Fruit fly (Drosophila melanogaster) whole organism, embryonic: Measurements from ENCODE around the gene CG7810.

Experiments
- Aef1 ChIP-seq: fragments of 200-800 bp; sonication (Bioruptor generic); IDR thresholded peaks from 3 replicates; pipeline ENCODE4 v1.3.6; 2022; ENCODE audit warnings: missing biosample characterization, missing genetic modification characterization
- Blimp-1 ChIP-seq: fragments of 200-800 bp; sonication (Bioruptor generic); optimal IDR thresholded peaks from 3 replicates; lab custom pipeline; 2018; ENCODE audit warnings: missing biosample characterization, missing genetic modification characterization, mild to moderate bottlenecking, moderate library complexity, missing genetic modification reagents
- Bteb2 ChIP-seq: fragments of 200-800 bp; sonication (Bioruptor generic); optimal IDR thresholded peaks from 2 replicates; lab custom pipeline; 2016; ENCODE audit warnings: missing biosample characterization, missing genetic modification characterization
- C15 ChIP-seq: fragments of 200-800 bp; sonication (Bioruptor generic); IDR thresholded peaks from 3 replicates; pipeline ENCODE4 v1.3.6; 2022; ENCODE audit warnings: missing biosample characterization, missing genetic modification characterization
- CG10267 ChIP-seq: fragments of 200-800 bp; sonication (Bioruptor generic); optimal IDR thresholded peaks from 2 replicates; lab custom pipeline; 2018; ENCODE audit warnings: missing biosample characterization, mild to moderate bottlenecking, missing genetic modification characterization, moderate library complexity
- CG10274 ChIP-seq: fragments of 200-800 bp; sonication (Bioruptor generic); optimal IDR thresholded peaks from 3 replicates; lab custom pipeline; 2017; ENCODE audit warnings: missing biosample characterization, mild to moderate bottlenecking, missing genetic modification characterization
- CG10431 ChIP-seq: fragments of 200-800 bp; sonication (Bioruptor generic); optimal IDR thresholded peaks from 3 replicates; lab custom pipeline; 2018; ENCODE audit warnings: missing biosample characterization, mild to moderate bottlenecking, missing genetic modification characterization
- CG10462 ChIP-seq: fragments of 200-800 bp; sonication (Bioruptor generic); optimal IDR thresholded peaks from 2 replicates; lab custom pipeline; 2016; ENCODE audit warnings: missing biosample characterization, missing genetic modification characterization
- CG12391 ChIP-seq: fragments of 200-800 bp; sonication (Bioruptor generic); optimal IDR thresholded peaks from 3 replicates; lab custom pipeline; 2018; ENCODE audit warnings: missing biosample characterization, mild to moderate bottlenecking, missing genetic modification characterization, moderate library complexity
- CG15011 ChIP-seq: fragments of 200-800 bp; sonication (Bioruptor generic); optimal IDR thresholded peaks from 3 replicates; lab custom pipeline; 2018; ENCODE audit warnings: missing biosample characterization, mild to moderate bottlenecking, missing genetic modification characterization
- CG16815 ChIP-seq: fragments of 200-800 bp; sonication (Bioruptor generic); optimal IDR thresholded peaks from 3 replicates; lab custom pipeline; 2017; ENCODE audit warnings: missing biosample characterization, mild to moderate bottlenecking, missing genetic modification characterization
- CG16863 ChIP-seq: fragments of 200-800 bp; sonication (Bioruptor generic); optimal IDR thresholded peaks from 3 replicates; lab custom pipeline; 2016; ENCODE audit warnings: missing biosample characterization, missing genetic modification characterization
- CG18011 ChIP-seq: fragments of 200-800 bp; sonication (Bioruptor generic); optimal IDR thresholded peaks from 2 replicates; lab custom pipeline; 2017; ENCODE audit warnings: missing biosample characterization, missing genetic modification characterization, mild to moderate bottlenecking, moderate library complexity, missing genotype
- CG18619 ChIP-seq: fragments of 200-800 bp; sonication (Bioruptor generic); optimal IDR thresholded peaks from 3 replicates; lab custom pipeline; 2017; ENCODE audit warnings: missing biosample characterization, mild to moderate bottlenecking, missing genetic modification characterization
- CG2202 ChIP-seq: fragments of 200-800 bp; sonication (Bioruptor generic); optimal IDR thresholded peaks from 2 replicates; lab custom pipeline; 2018; ENCODE audit warnings: missing biosample characterization, mild to moderate bottlenecking, missing genetic modification characterization
- CG31224 ChIP-seq: fragments of 200-800 bp; sonication (Bioruptor generic); IDR thresholded peaks from 2 replicates; pipeline ENCODE4 v1.3.6; 2022; ENCODE audit warnings: missing biosample characterization, missing genetic modification characterization
- CG31365 ChIP-seq: fragments of 200-800 bp; sonication (Bioruptor generic); optimal IDR thresholded peaks from 2 replicates; lab custom pipeline; 2018; ENCODE audit warnings: missing biosample characterization, mild to moderate bottlenecking, missing genetic modification characterization
- CG3281 ChIP-seq: fragments of 200-800 bp; sonication (Bioruptor generic); optimal IDR thresholded peaks from 3 replicates; lab custom pipeline; 2017; ENCODE audit warnings: missing biosample characterization, mild to moderate bottlenecking, missing genetic modification characterization
- CG3838 ChIP-seq: fragments of 200-800 bp; sonication (Bioruptor generic); optimal IDR thresholded peaks from 3 replicates; lab custom pipeline; 2016; ENCODE audit warnings: missing biosample characterization, missing genetic modification characterization
- CG9817 ChIP-seq: fragments of 200-800 bp; sonication (Bioruptor generic); optimal IDR thresholded peaks from 2 replicates; lab custom pipeline; 2018; ENCODE audit warnings: missing biosample characterization, mild to moderate bottlenecking, missing genetic modification characterization, moderate library complexity
- ERR ChIP-seq: fragments of 200-800 bp; sonication (Bioruptor generic); optimal IDR thresholded peaks from 2 replicates; lab custom pipeline; 2016; ENCODE audit warnings: missing biosample characterization, missing genetic modification characterization
- Eip74EF ChIP-seq, 2 experiments: fragments of 200-800 bp in 1 of 2; fragments of >200 bp in 1 of 2; sonication (Bioruptor generic) in 1 of 2; optimal IDR thresholded peaks; 2 replicates each; lab custom pipeline; 2017 to 2019; ENCODE audit warnings: missing biosample characterization in 2 of 2, missing genetic modification characterization in 2 of 2, mild to moderate bottlenecking in 1 of 2, moderate library complexity in 1 of 2
- HLH3B ChIP-seq: fragments of 200-800 bp; sonication (Bioruptor generic); IDR thresholded peaks from 2 replicates; pipeline ENCODE4 v1.3.6; 2022; ENCODE audit warnings: missing biosample characterization, missing genetic modification characterization
- Lim3 ChIP-seq: fragments of 200-800 bp; sonication (Bioruptor generic); IDR thresholded peaks from 2 replicates; pipeline ENCODE4 v1.3.6; 2022; ENCODE audit warnings: missing biosample characterization, missing genetic modification characterization
- Oaz ChIP-seq: fragments of 200-800 bp; sonication (Bioruptor generic); IDR thresholded peaks from 2 replicates; pipeline ENCODE4 v1.3.6; 2022; ENCODE audit warnings: missing biosample characterization, missing genetic modification characterization
- Optix ChIP-seq: fragments of 200-800 bp; sonication (Bioruptor generic); IDR thresholded peaks from 3 replicates; pipeline ENCODE4 v1.3.6; 2022; ENCODE audit warnings: missing biosample characterization, missing genetic modification characterization
- Ptx1 ChIP-seq: fragments of 200-800 bp; sonication (Bioruptor generic); IDR thresholded peaks from 2 replicates; pipeline ENCODE4 v1.3.6; 2022; ENCODE audit warnings: missing biosample characterization, missing genetic modification characterization
- TFAM ChIP-seq: fragments of 200-800 bp; sonication (Bioruptor generic); optimal IDR thresholded peaks from 2 replicates; lab custom pipeline; 2017; ENCODE audit warnings: missing biosample characterization, missing genetic modification characterization, inconsistent platforms
- caup ChIP-seq: fragments of 200-800 bp; sonication (Bioruptor generic); optimal IDR thresholded peaks from 3 replicates; lab custom pipeline; 2017; ENCODE audit warnings: missing biosample characterization, mild to moderate bottlenecking, missing genetic modification characterization, moderate library complexity; ENCODE audit not compliant: severe bottlenecking
- ems ChIP-seq: fragments of 200-800 bp; sonication (Bioruptor generic); optimal IDR thresholded peaks from 3 replicates; lab custom pipeline; 2016; ENCODE audit warnings: missing biosample characterization, missing genetic modification characterization
- exex ChIP-seq: fragments of 200-800 bp; sonication (Bioruptor generic); optimal IDR thresholded peaks from 4 replicates; lab custom pipeline; 2018; ENCODE audit warnings: missing biosample characterization, mild to moderate bottlenecking, missing genetic modification characterization, moderate library complexity
- gfzf ChIP-seq: fragments of 200-800 bp; sonication (Bioruptor generic); optimal IDR thresholded peaks from 2 replicates; lab custom pipeline; 2016; ENCODE audit warnings: missing biosample characterization, mild to moderate bottlenecking, missing genetic modification characterization, moderate library complexity
- gro ChIP-seq: fragments of 200-800 bp; sonication (Bioruptor generic); optimal IDR thresholded peaks from 2 replicates; lab custom pipeline; 2016; ENCODE audit warnings: missing biosample characterization, missing genetic modification characterization
- gsb-n ChIP-seq: fragments of 200-800 bp; sonication (Bioruptor generic); optimal IDR thresholded peaks from 3 replicates; lab custom pipeline; 2018; ENCODE audit warnings: missing biosample characterization, mild to moderate bottlenecking, missing genetic modification characterization
- ken ChIP-seq: fragments of 200-800 bp; sonication (Bioruptor generic); IDR thresholded peaks from 3 replicates; pipeline ENCODE4 v1.3.6; 2022; ENCODE audit warnings: missing biosample characterization, missing genetic modification characterization
- knrl ChIP-seq: fragments of 200-800 bp; sonication (Bioruptor generic); IDR thresholded peaks from 3 replicates; pipeline ENCODE4 v1.3.6; 2022; ENCODE audit warnings: missing biosample characterization, missing genetic modification characterization; ENCODE audit not compliant: partially characterized antibody
- lilli ChIP-seq: fragments of 200-800 bp; sonication (Bioruptor generic); optimal IDR thresholded peaks from 3 replicates; lab custom pipeline; 2016; ENCODE audit warnings: missing biosample characterization, missing genetic modification characterization
- pan ChIP-seq, 4 experiments: fragments of >200 bp in 3 of 4; fragments of 200-800 bp in 1 of 4; sonication (Bioruptor generic) in 1 of 4; optimal IDR thresholded peaks in 3 of 4; IDR thresholded peaks in 1 of 4; 2 replicates each; pipeline versions ENCODE4 v1.3.6 to Lab custom; 2017 to 2022; ENCODE audit warnings: missing biosample characterization in 2 of 4, missing genetic modification characterization in 2 of 4, mixed read lengths in 1 of 4
- peb ChIP-seq: fragments of 200-800 bp; sonication (Bioruptor generic); IDR thresholded peaks from 2 replicates; pipeline ENCODE4 v1.3.6; 2022; ENCODE audit warnings: missing biosample characterization, missing genetic modification characterization
- pros ChIP-seq: fragments of 200-800 bp; sonication (Bioruptor generic); optimal IDR thresholded peaks from 3 replicates; lab custom pipeline; 2019; ENCODE audit warnings: missing biosample characterization, mild to moderate bottlenecking, missing genetic modification characterization, moderate library complexity
- psq ChIP-seq: fragments of 200-800 bp; sonication (Bioruptor generic); optimal IDR thresholded peaks from 2 replicates; lab custom pipeline; 2017; ENCODE audit warnings: missing biosample characterization, missing genetic modification characterization
- pum ChIP-seq: fragments of 200-800 bp; sonication (Bioruptor generic); optimal IDR thresholded peaks from 2 replicates; lab custom pipeline; 2016; ENCODE audit warnings: missing biosample characterization, missing genetic modification characterization
- repo ChIP-seq: fragments of 200-800 bp; sonication (Bioruptor generic); optimal IDR thresholded peaks from 2 replicates; lab custom pipeline; 2016; ENCODE audit warnings: missing biosample characterization, missing genetic modification characterization
- scrt ChIP-seq: fragments of 200-800 bp; sonication (Bioruptor generic); optimal IDR thresholded peaks from 2 replicates; lab custom pipeline; 2018; ENCODE audit warnings: missing biosample characterization, mild to moderate bottlenecking, missing genetic modification characterization, moderate library complexity
- tin ChIP-seq: fragments of 200-800 bp; sonication (Bioruptor generic); optimal IDR thresholded peaks from 3 replicates; lab custom pipeline; 2016; ENCODE audit warnings: missing biosample characterization, missing genetic modification characterization
- tio ChIP-seq: fragments of 200-800 bp; sonication (Bioruptor generic); optimal IDR thresholded peaks from 2 replicates; lab custom pipeline; 2017; ENCODE audit warnings: missing biosample characterization, missing genetic modification characterization, inconsistent platforms
- toy ChIP-seq: fragments of 200-800 bp; sonication (Bioruptor generic); IDR thresholded peaks from 2 replicates; pipeline ENCODE4 v1.3.6; 2022; ENCODE audit warnings: missing biosample characterization, missing genetic modification characterization
- tup ChIP-seq: fragments of 200-800 bp; sonication (Bioruptor generic); optimal IDR thresholded peaks from 2 replicates; lab custom pipeline; 2016; ENCODE audit warnings: missing biosample characterization, mild to moderate bottlenecking, missing genetic modification characterization, moderate library complexity

Gene CG7810

DNA sequence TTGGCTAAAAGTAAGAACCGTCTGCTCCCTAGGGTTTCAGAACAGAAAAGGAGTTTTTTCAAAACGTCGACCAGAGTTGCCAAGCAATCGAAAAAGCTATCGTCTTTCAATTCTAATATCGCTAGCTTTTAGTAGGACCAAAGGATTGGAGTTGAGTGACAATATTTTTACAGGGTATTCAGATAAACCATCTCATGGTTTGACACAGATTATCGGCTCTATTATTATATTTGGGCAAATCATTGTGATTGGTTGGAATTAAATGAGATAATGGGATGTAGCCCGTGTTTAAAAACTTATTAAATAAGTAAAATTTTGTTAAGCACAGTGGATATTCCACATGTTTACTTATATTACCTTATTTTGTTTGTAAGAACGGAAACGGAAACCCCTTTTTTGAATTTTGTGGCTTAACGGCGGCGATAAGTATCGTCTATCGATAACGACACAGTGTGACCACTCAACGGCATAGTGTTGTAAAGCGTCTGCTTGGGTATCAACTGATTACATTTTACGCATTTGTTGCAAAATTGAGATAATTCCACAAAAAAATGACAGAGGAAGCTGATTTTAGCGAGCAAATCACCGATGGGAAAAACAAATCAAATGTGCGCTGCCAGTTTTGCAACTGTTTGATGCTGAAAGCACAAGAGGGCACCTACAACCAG lies 9.0 kb upstream of the CG7810 start, which contains the start of the genes mtsh and strat (continued):
- TF ChIP-seq pan (optimal IDR thresholded peaks at IDR 0.05; lab: Kevin White, UChicago) (no peak), pan (GFP tag; optimal IDR thresholded peaks at IDR 0.05 in 1 of 2, IDR thresholded peaks at IDR 0.05 in 1 of 2) (peak in 1 of 2 experiments; percentile 58), peb (GFP tag; lab: Robert Waterston, UW) (peak; percentile 31; the same call in 1 of the 2 replicates), Eip74EF (GFP tag; optimal IDR thresholded peaks at IDR 0.05; lab: Kevin White, UChicago) (peak in 1 of 2 experiments; percentile 1), Lim3 (GFP tag; lab: Robert Waterston, UW) (no peak), CG2202 (tag; lab: Kevin White, UChicago) (no peak), CG10431 (GFP tag; lab: Kevin White, UChicago) (no peak), C15 (no peak), repo (GFP tag; lab: Kevin White, UChicago) (peak; percentile 19), lilli (GFP tag; lab: Kevin White, UChicago) (peak; percentile 58), gsb-n (tag; lab: Kevin White, UChicago) (peak; percentile 23), tio (no peak), toy (no peak), Ptx1 (GFP tag; lab: Robert Waterston, UW) (no peak; the same call in 1 of the 2 replicates), ken (peak; percentile 58; the same call in 1 of the 3 replicates), CG18011 (GFP tag; lab: Kevin White, UChicago) (no peak), pros (GFP tag; lab: Kevin White, UChicago) (no peak), gfzf (peak; percentile 50), Blimp-1 (GFP tag; lab: Kevin White, UChicago) (peak; percentile 30), caup (GFP tag; lab: Kevin White, UChicago) (peak; percentile 86), TFAM (GFP tag; lab: Kevin White, UChicago) (peak; percentile 21), CG31224 (GFP tag; lab: Robert Waterston, UW) (peak; percentile 42; the same call in 1 of the 2 replicates), CG9817 (tag; lab: Kevin White, UChicago) (peak; percentile 30), CG18619 (GFP tag; lab: Kevin White, UChicago) (peak; percentile 31), ERR (GFP tag; lab: Kevin White, UChicago) (peak; percentile 44), CG16863 (GFP tag; lab: Kevin White, UChicago) (peak; percentile 13), exex (tag; lab: Kevin White, UChicago) (peak; percentile 44), tin (GFP tag; lab: Kevin White, UChicago) (peak; percentile 35), knrl (GFP tag; lab: Robert Waterston, UW) (peak; percentile 48; the same call in 2 of the 3 replicates), CG16815 (GFP tag; lab: Kevin White, UChicago) (no peak), CG15011 (GFP tag; lab: Kevin White, UChicago) (peak; percentile 66), psq (GFP tag; lab: Kevin White, UChicago) (no peak), CG3838 (no peak), Bteb2 (no peak), scrt (peak; percentile 58), CG10267 (tag; lab: Kevin White, UChicago) (peak; percentile 95), ems (GFP tag; lab: Kevin White, UChicago) (peak; percentile 46), tup (GFP tag; lab: Kevin White, UChicago) (no peak), CG10462 (GFP tag; lab: Kevin White, UChicago) (no peak), Aef1 (GFP tag; lab: Robert Waterston, UW) (no peak), pum (no peak), Optix (GFP tag; lab: Robert Waterston, UW) (no peak), HLH3B (peak; percentile 41; the same call in 1 of the 2 replicates), Oaz (GFP tag; lab: Robert Waterston, UW) (no peak), CG12391 (peak; percentile 56), CG10274 (GFP tag; lab: Kevin White, UChicago) (peak; percentile 27), CG3281 (peak; percentile 76), CG31365 (tag; lab: Kevin White, UChicago) (peak; percentile 64), gro (GFP tag; lab: Kevin White, UChicago) (peak; percentile 83)
